Worm (Caenorhabditis elegans): ENCODE data around the gene F49C12.2.
A peak's percentile ranks its signal among the peaks of the same experiment; 100 is the strongest.

The F49C12.2 gene

DNA sequence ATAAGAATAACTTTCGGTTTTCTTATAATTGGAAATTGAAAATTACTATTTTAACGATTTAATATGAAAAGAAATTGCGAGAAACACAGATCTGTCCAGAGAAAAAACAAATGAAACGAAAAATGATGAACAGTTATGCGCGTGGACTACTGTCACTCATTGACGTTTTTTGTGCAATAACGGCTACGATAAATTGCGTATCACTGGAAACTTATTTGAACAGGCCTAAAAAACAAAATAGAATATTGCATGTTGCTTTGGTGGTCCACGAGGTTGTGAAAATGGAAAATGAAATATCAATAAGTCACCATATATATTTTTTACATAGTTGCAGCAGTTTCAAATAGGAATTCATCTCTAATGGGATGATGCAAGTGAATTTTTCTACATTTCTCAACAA is 34.5 kb downstream of the F49C12.2 start:
- TF ChIP-seq tbx-37 (GFP tag; conservative IDR thresholded peaks at IDR 0.05) (no peak), hmbx-1 (tag; optimal IDR thresholded peaks at IDR 0.05) (no peak), sea-1 (GFP tag; conservative IDR thresholded peaks at IDR 0.05) (no peak), ets-7 (tag; optimal IDR thresholded peaks at IDR 0.05) (no peak), ama-1 (optimal IDR thresholded peaks at IDR 0.05) (no peak), hnd-1 (tag; optimal IDR thresholded peaks at IDR 0.05) (no peak), F13C5.2 (tag; optimal IDR thresholded peaks at IDR 0.05) (no peak), hmg-4 (GFP tag; optimal IDR thresholded peaks at IDR 0.05) (no peak), tra-4 (tag; optimal IDR thresholded peaks at IDR 0.05) (no peak), scrt-1 (GFP tag; IDR thresholded peaks at IDR 0.05) (no peak), ceh-36 (tag; optimal IDR thresholded peaks at IDR 0.05) (no peak), tbx-11 (GFP tag; IDR thresholded peaks at IDR 0.05) (no peak), flt-1 (GFP tag; IDR thresholded peaks at IDR 0.05) (no peak), B0310.2 (tag; optimal IDR thresholded peaks at IDR 0.05) (no peak), pes-1 (GFP tag; IDR thresholded peaks at IDR 0.05) (no peak), aly-1 (tag; optimal IDR thresholded peaks at IDR 0.05) (no peak)

DNA sequence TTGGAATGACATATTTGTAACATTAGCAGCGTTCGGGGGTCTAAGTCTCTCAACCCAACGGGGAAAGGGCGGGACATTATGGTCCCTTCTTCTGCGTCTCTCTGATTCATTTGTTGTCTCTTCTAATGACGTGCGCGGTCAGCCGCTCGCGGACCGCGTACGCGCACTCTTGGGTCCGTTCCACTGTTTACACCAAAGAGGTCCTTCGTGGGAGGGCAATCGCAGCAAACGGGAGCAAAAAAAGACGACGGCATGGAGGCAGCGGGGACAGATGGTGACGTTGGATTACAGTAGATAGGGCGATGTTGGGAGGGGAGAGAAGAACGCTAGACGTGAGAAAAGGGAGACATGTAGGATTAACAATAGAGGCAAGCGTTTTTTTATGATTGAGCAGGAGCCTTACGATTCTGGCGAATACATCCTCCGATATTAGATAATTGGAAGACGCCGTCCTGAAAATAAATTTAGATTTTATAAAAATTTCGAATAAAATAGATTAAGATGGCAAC is 35.2 kb downstream of the F49C12.2 start, which contains the start of gene flh-1:
Gene flh-1 (minus strand): TSS at position 459 of the 509 bp plus-strand sequence.
- TF ChIP-seq F13C5.2 (tag; optimal IDR thresholded peaks at IDR 0.05) (peak; percentile 15), pes-1 (GFP tag; IDR thresholded peaks at IDR 0.05) (no peak), B0310.2 (tag; optimal IDR thresholded peaks at IDR 0.05) (no peak), tbx-11 (GFP tag; IDR thresholded peaks at IDR 0.05) (no peak), sea-1 (GFP tag; conservative IDR thresholded peaks at IDR 0.05) (peak; percentile 82), ceh-36 (tag; optimal IDR thresholded peaks at IDR 0.05) (peak; percentile 70), hmbx-1 (tag; optimal IDR thresholded peaks at IDR 0.05) (no peak), aly-1 (tag; optimal IDR thresholded peaks at IDR 0.05) (peak; percentile 47), hmg-4 (GFP tag; optimal IDR thresholded peaks at IDR 0.05) (peak; percentile 86), hnd-1 (tag; optimal IDR thresholded peaks at IDR 0.05) (no peak)

- TF ChIP-seq B0310.2 (tag; optimal IDR thresholded peaks at IDR 0.05) (no peak), hmg-4 (GFP tag; optimal IDR thresholded peaks at IDR 0.05) (no peak), aly-1 (tag; optimal IDR thresholded peaks at IDR 0.05) (no peak), pes-1 (GFP tag; IDR thresholded peaks at IDR 0.05) (no peak)
These were observed 36.8 kb downstream of the F49C12.2 start for ce11 chrIV:9262295-9262694.

DNA sequence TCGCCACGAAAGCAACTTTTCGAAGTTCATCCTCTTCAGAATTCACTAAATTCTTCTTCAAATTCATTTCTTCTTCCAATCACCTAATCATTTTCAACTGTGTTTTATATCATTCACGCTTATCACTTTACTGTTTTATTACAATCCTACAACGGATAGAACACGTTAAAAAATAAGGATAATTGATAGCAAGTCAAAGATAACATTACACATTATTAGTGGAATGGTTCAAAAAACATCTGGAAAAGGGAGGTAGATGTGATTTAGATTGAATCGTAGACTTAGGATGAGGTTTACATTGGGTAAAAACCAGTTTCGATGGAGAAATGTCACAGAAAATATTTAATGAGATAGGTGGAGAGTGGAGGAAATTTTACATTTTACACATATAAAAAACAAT is 37.4 kb downstream of the F49C12.2 start, which contains the start of gene col-120:
Gene col-120 (minus strand): TSS at position 101 of the 400 bp plus-strand sequence.
- TF ChIP-seq ceh-36 (tag; optimal IDR thresholded peaks at IDR 0.05) (no peak), hmbx-1 (tag; optimal IDR thresholded peaks at IDR 0.05) (no peak), hnd-1 (tag; optimal IDR thresholded peaks at IDR 0.05) (no peak), tbx-37 (GFP tag; conservative IDR thresholded peaks at IDR 0.05) (no peak), pes-1 (GFP tag; IDR thresholded peaks at IDR 0.05) (no peak), B0310.2 (tag; optimal IDR thresholded peaks at IDR 0.05) (no peak), ama-1 (optimal IDR thresholded peaks at IDR 0.05) (no peak), F13C5.2 (tag; optimal IDR thresholded peaks at IDR 0.05) (no peak), scrt-1 (GFP tag; IDR thresholded peaks at IDR 0.05) (no peak), flt-1 (GFP tag; IDR thresholded peaks at IDR 0.05) (no peak), aly-1 (tag; optimal IDR thresholded peaks at IDR 0.05) (no peak)

DNA sequence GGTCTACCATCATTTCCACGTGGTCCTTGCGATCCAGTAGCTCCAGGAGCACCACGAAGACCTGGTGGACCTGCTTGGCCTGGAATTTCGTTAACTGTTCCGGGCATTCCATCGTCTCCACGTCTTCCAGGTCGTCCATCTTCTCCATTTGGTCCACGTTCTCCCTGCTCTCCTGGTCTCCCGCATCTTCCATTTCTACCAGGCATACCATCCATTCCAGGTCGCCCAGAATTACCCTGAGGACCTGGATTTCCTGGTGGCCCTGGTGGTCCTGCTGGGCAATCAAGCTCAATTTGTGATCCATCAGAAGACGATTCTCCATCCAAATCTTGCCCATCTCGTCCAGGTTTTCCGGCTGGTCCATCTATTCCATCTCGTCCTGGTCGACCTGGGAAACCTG is 38.2 kb downstream of the F49C12.2 start:
- TF ChIP-seq ceh-36 (tag; optimal IDR thresholded peaks at IDR 0.05) (no peak), hmbx-1 (tag; optimal IDR thresholded peaks at IDR 0.05) (no peak), scrt-1 (GFP tag; IDR thresholded peaks at IDR 0.05) (no peak), pes-1 (GFP tag; IDR thresholded peaks at IDR 0.05) (no peak), B0310.2 (tag; optimal IDR thresholded peaks at IDR 0.05) (no peak)

DNA sequence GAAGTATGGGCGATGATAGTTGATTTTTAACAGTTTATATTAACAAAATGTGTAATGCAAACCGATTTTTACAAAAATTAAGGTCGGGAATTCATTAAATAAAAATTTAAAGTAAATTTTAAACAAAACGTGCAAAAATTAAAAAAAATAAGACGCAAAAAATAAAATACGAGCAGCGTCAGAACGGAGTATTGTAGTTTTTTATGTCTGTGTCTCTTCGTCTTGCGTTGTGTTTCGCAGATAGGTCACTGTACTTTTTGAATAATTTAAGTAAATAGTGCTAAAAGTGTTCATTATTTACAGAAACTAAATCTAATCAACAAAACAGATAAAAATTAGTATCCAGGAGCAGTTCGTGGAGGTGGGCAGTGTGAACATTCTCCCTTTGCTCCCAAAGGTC is 38.7 kb downstream of the F49C12.2 start:
- TF ChIP-seq tbx-11 (GFP tag; IDR thresholded peaks at IDR 0.05), result no peak
- no peak for TF ChIP-seq B0310.2 (tag; optimal IDR thresholded peaks at IDR 0.05)
- no peak for TF ChIP-seq ama-1 (optimal IDR thresholded peaks at IDR 0.05)
- no peak for TF ChIP-seq ceh-36 (tag; optimal IDR thresholded peaks at IDR 0.05)
- no peak for TF ChIP-seq flt-1 (GFP tag; IDR thresholded peaks at IDR 0.05)
- no peak for TF ChIP-seq ceh-13 (GFP tag; optimal IDR thresholded peaks at IDR 0.05)
- TF ChIP-seq sea-1 (GFP tag; conservative IDR thresholded peaks at IDR 0.05), result no peak
- no peak for TF ChIP-seq ets-7 (tag; optimal IDR thresholded peaks at IDR 0.05)
- TF ChIP-seq pes-1 (GFP tag; IDR thresholded peaks at IDR 0.05), result no peak
- TF ChIP-seq hmg-4 (GFP tag; optimal IDR thresholded peaks at IDR 0.05), result no peak
- no peak for TF ChIP-seq F13C5.2 (tag; optimal IDR thresholded peaks at IDR 0.05)
- TF ChIP-seq hnd-1 (tag; optimal IDR thresholded peaks at IDR 0.05), result no peak
- no peak for TF ChIP-seq aly-1 (tag; optimal IDR thresholded peaks at IDR 0.05)
- no peak for TF ChIP-seq tbx-37 (GFP tag; conservative IDR thresholded peaks at IDR 0.05)

- TF ChIP-seq flt-1 (GFP tag; IDR thresholded peaks at IDR 0.05) (no peak), tra-4 (tag; optimal IDR thresholded peaks at IDR 0.05) (no peak), ama-1 (optimal IDR thresholded peaks at IDR 0.05) (no peak)
These were observed 39.4 kb downstream of the F49C12.2 start, which contains the start of gene Y11D7A.10 for ce11 chrIV:9259687-9260086. Gene Y11D7A.10 (minus strand): TSS chrIV:9259768.

- TF ChIP-seq ama-1 (optimal IDR thresholded peaks at IDR 0.05), result no peak
- TF ChIP-seq ets-7 (tag; optimal IDR thresholded peaks at IDR 0.05), result no peak
- no peak for TF ChIP-seq scrt-1 (GFP tag; IDR thresholded peaks at IDR 0.05)
- TF ChIP-seq ceh-36 (tag; optimal IDR thresholded peaks at IDR 0.05), result no peak
- TF ChIP-seq hnd-1 (tag; optimal IDR thresholded peaks at IDR 0.05), result no peak
- TF ChIP-seq hmbx-1 (tag; optimal IDR thresholded peaks at IDR 0.05), result no peak
- TF ChIP-seq sea-1 (GFP tag; conservative IDR thresholded peaks at IDR 0.05), result no peak
- TF ChIP-seq tbx-37 (GFP tag; conservative IDR thresholded peaks at IDR 0.05), result no peak
- no peak for TF ChIP-seq ceh-13 (GFP tag; optimal IDR thresholded peaks at IDR 0.05)
- TF ChIP-seq hmg-4 (GFP tag; optimal IDR thresholded peaks at IDR 0.05), result no peak
- no peak for TF ChIP-seq B0310.2 (tag; optimal IDR thresholded peaks at IDR 0.05)
- no peak for TF ChIP-seq flt-1 (GFP tag; IDR thresholded peaks at IDR 0.05)
These were observed 40.5 kb downstream of the F49C12.2 start for ce11 chrIV:9258547-9258946.
